Worm (Caenorhabditis elegans) whole organism, young adult: ENCODE results near the gene cex-1.

Experiments
- C06A6.2 ChIP-seq: fragments of 200-800 bp; sonication (Bioruptor generic); conservative IDR thresholded peaks from 2 replicates; pipeline ENCODE4 v1.3.6; 2022; ENCODE audit warnings: missing genetic modification characterization, missing compliant biosample characterization
- C17E4.6 ChIP-seq: fragments of 200-800 bp; sonication (Bioruptor generic); IDR thresholded peaks from 2 replicates; pipeline ENCODE4 v1.3.6; 2022; ENCODE audit warnings: missing genetic modification reagents, missing genetic modification characterization, missing compliant biosample characterization
- D2030.7 ChIP-seq: fragments of 200-800 bp; sonication (Bioruptor generic); IDR thresholded peaks from 2 replicates; pipeline ENCODE4 v1.3.6; 2022; ENCODE audit warnings: missing genetic modification reagents, missing genetic modification characterization, missing compliant biosample characterization
- F10E7.11 ChIP-seq: sonication (generic microtip); optimal IDR thresholded peaks from 2 replicates; lab custom pipeline; 2017; ENCODE audit warnings: mild to moderate bottlenecking, missing genetic modification characterization, moderate library complexity, missing compliant biosample characterization
- F22D6.2 ChIP-seq: sonication (generic microtip); optimal IDR thresholded peaks from 2 replicates; lab custom pipeline; 2016; ENCODE audit warnings: mild to moderate bottlenecking, missing genetic modification characterization, missing compliant biosample characterization
- F23B12.7 ChIP-seq: sonication (generic microtip); optimal IDR thresholded peaks from 2 replicates; lab custom pipeline; 2017; ENCODE audit warnings: missing genetic modification characterization, mild to moderate bottlenecking, missing compliant biosample characterization, antibody characterized with exemption, moderate library complexity; ENCODE audit not compliant: insufficient read depth
- F33H1.4 ChIP-seq: fragments of 200-800 bp; sonication (Bioruptor generic); IDR thresholded peaks from 2 replicates; pipeline ENCODE4 v1.3.6; 2022; ENCODE audit warnings: missing genetic modification reagents, missing genetic modification characterization, missing compliant biosample characterization
- F37B4.10 ChIP-seq: fragments of 200-800 bp; sonication (Bioruptor generic); IDR thresholded peaks from 2 replicates; pipeline ENCODE4 v1.3.6; 2022; ENCODE audit warnings: missing genetic modification characterization, missing compliant biosample characterization
- F39B2.1 ChIP-seq: fragments of 200-800 bp; sonication (Bioruptor generic); IDR thresholded peaks from 2 replicates; pipeline ENCODE4 v1.3.6; 2022; ENCODE audit warnings: missing genetic modification reagents, missing genetic modification characterization, missing compliant biosample characterization
- T26A5.8 ChIP-seq: sonication (generic microtip); optimal IDR thresholded peaks from 2 replicates; lab custom pipeline; 2016; ENCODE audit warnings: missing genetic modification characterization, missing compliant biosample characterization
- Y53F4B.3 ChIP-seq: fragments of 200-800 bp; sonication (Bioruptor generic); IDR thresholded peaks from 2 replicates; pipeline ENCODE4 v1.3.6; 2022; ENCODE audit warnings: missing genetic modification reagents, missing genetic modification characterization, missing compliant biosample characterization
- Y56A3A.18 ChIP-seq: fragments of 200-800 bp; sonication (Bioruptor generic); IDR thresholded peaks from 2 replicates; pipeline ENCODE4 v1.3.6; 2022; ENCODE audit warnings: missing genetic modification reagents, missing genetic modification characterization, missing compliant biosample characterization
- Y79H2A.3 ChIP-seq: fragments of 200-800 bp; sonication (Bioruptor generic); conservative IDR thresholded peaks from 2 replicates; pipeline ENCODE4 v1.3.6; 2022; ENCODE audit warnings: missing genetic modification reagents, missing genetic modification characterization, missing compliant biosample characterization
- aptf-2 ChIP-seq: fragments of 200-800 bp; sonication (Bioruptor generic); conservative IDR thresholded peaks from 2 replicates; pipeline ENCODE4 v1.3.6; 2022; ENCODE audit warnings: missing genetic modification reagents, missing genetic modification characterization, missing compliant biosample characterization
- atf-7 ChIP-seq: sonication (generic microtip); optimal IDR thresholded peaks from 2 replicates; lab custom pipeline; 2017; ENCODE audit warnings: mild to moderate bottlenecking, missing genetic modification characterization, missing compliant biosample characterization
- attf-6 ChIP-seq: fragments of 200-800 bp; sonication (Bioruptor generic); IDR thresholded peaks from 2 replicates; pipeline ENCODE4 v1.3.6; 2022; ENCODE audit warnings: missing genetic modification reagents, missing genetic modification characterization, missing compliant biosample characterization
- bed-1 ChIP-seq: fragments of 200-800 bp; sonication (Bioruptor generic); IDR thresholded peaks from 2 replicates; pipeline ENCODE4 v1.3.6; 2022; ENCODE audit warnings: missing genetic modification reagents, missing genetic modification characterization, missing compliant biosample characterization
- bed-2 ChIP-seq: fragments of 200-800 bp; sonication (Bioruptor generic); IDR thresholded peaks from 2 replicates; pipeline ENCODE4 v1.3.6; 2022; ENCODE audit warnings: missing genetic modification reagents, missing genetic modification characterization, missing compliant biosample characterization
- ccch-3 ChIP-seq: fragments of 200-800 bp; sonication (Bioruptor generic); optimal IDR thresholded peaks from 2 replicates; lab custom pipeline; 2018; ENCODE audit warnings: mild to moderate bottlenecking, missing genetic modification characterization, missing compliant biosample characterization
- cebp-1 ChIP-seq, 2 experiments: fragments of 200-800 bp in 1 of 2; sonication (Bioruptor generic) in 1 of 2; sonication (generic microtip) in 1 of 2; IDR thresholded peaks in 1 of 2; optimal IDR thresholded peaks in 1 of 2; 2 replicates each; pipeline versions ENCODE4 v1.3.6 to Lab custom; 2017 to 2022; ENCODE audit warnings: missing compliant biosample characterization in 2 of 2, missing genetic modification characterization in 2 of 2, mild to moderate bottlenecking in 1 of 2, missing genetic modification reagents in 1 of 2, moderate library complexity in 1 of 2
- cebp-2 ChIP-seq: fragments of 200-800 bp; sonication (Bioruptor generic); IDR thresholded peaks from 2 replicates; pipeline ENCODE4 v1.3.6; 2022; ENCODE audit warnings: missing genetic modification characterization, missing compliant biosample characterization
- ceh-27 ChIP-seq: fragments of 200-800 bp; sonication (Bioruptor generic); optimal IDR thresholded peaks from 2 replicates; lab custom pipeline; 2018; ENCODE audit warnings: mild to moderate bottlenecking, missing genetic modification characterization, moderate library complexity, missing compliant biosample characterization
- chd-7 ChIP-seq: sonication (generic microtip); optimal IDR thresholded peaks from 2 replicates; lab custom pipeline; 2016; ENCODE audit warnings: mild to moderate bottlenecking, missing genetic modification characterization, moderate library complexity, missing compliant biosample characterization
- dox-1 ChIP-seq: fragments of 200-800 bp; sonication (Bioruptor generic); IDR thresholded peaks from 2 replicates; pipeline ENCODE4 v1.3.6; 2022; ENCODE audit warnings: missing genetic modification reagents, missing genetic modification characterization, missing compliant biosample characterization
- dpff-1 ChIP-seq: sonication (generic microtip); optimal IDR thresholded peaks from 2 replicates; lab custom pipeline; 2017; ENCODE audit warnings: mild to moderate bottlenecking, missing genetic modification characterization, missing compliant biosample characterization
- egl-18 ChIP-seq: fragments of 200-800 bp; sonication (Bioruptor generic); IDR thresholded peaks from 2 replicates; pipeline ENCODE4 v1.3.6; 2022; ENCODE audit warnings: missing genetic modification reagents, missing genetic modification characterization, missing compliant biosample characterization
- egl-44 ChIP-seq: fragments of 200-800 bp; sonication (Bioruptor generic); IDR thresholded peaks from 2 replicates; pipeline ENCODE4 v1.3.6; 2022; ENCODE audit warnings: missing genetic modification reagents, missing genetic modification characterization, missing compliant biosample characterization
- him-1 ChIP-seq: sonication (generic microtip); optimal IDR thresholded peaks from 2 replicates; lab custom pipeline; 2016; ENCODE audit warnings: missing genotype, missing genetic modification reagents, missing genetic modification characterization, missing compliant biosample characterization
- hsf-1 ChIP-seq: fragments of 200-800 bp; sonication (Bioruptor generic); IDR thresholded peaks from 2 replicates; pipeline ENCODE4 v1.3.6; 2022; ENCODE audit warnings: missing genetic modification reagents, missing genetic modification characterization, missing compliant biosample characterization
- lsl-1 ChIP-seq: fragments of 200-800 bp; sonication (Bioruptor generic); optimal IDR thresholded peaks from 2 replicates; lab custom pipeline; 2018; ENCODE audit warnings: mild to moderate bottlenecking, missing genetic modification characterization, moderate library complexity, missing compliant biosample characterization
- madf-10 ChIP-seq: sonication (generic microtip); optimal IDR thresholded peaks from 2 replicates; lab custom pipeline; 2016; ENCODE audit warnings: mild to moderate bottlenecking, missing genetic modification characterization, missing compliant biosample characterization
- madf-6 ChIP-seq: fragments of 200-800 bp; sonication (Bioruptor generic); IDR thresholded peaks from 2 replicates; pipeline ENCODE4 v1.3.6; 2022; ENCODE audit warnings: missing genetic modification reagents, missing genetic modification characterization, missing compliant biosample characterization
- madf-8 ChIP-seq: fragments of 200-800 bp; sonication (Bioruptor generic); conservative IDR thresholded peaks from 2 replicates; pipeline ENCODE4 v1.3.6; 2022; ENCODE audit warnings: missing genetic modification reagents, missing genetic modification characterization, missing compliant biosample characterization
- mel-28 ChIP-seq: sonication (generic microtip); optimal IDR thresholded peaks from 2 replicates; lab custom pipeline; 2016; ENCODE audit warnings: borderline replicate concordance, mild to moderate bottlenecking, missing genetic modification characterization, missing compliant biosample characterization
- mxl-1 ChIP-seq: sonication (generic microtip); optimal IDR thresholded peaks from 2 replicates; lab custom pipeline; 2016; ENCODE audit warnings: missing genetic modification characterization, missing compliant biosample characterization
- nfyb-1 ChIP-seq: fragments of 200-800 bp; sonication (Bioruptor generic); IDR thresholded peaks from 2 replicates; pipeline ENCODE4 v1.3.6; 2022; ENCODE audit warnings: missing genetic modification reagents, missing genetic modification characterization, missing compliant biosample characterization
- nhr-80 ChIP-seq: sonication (generic microtip); optimal IDR thresholded peaks from 2 replicates; lab custom pipeline; 2016; ENCODE audit warnings: missing genetic modification characterization, missing compliant biosample characterization
- pbrm-1 ChIP-seq: fragments of 200-800 bp; sonication (Bioruptor generic); IDR thresholded peaks from 2 replicates; pipeline ENCODE4 v1.3.6; 2022; ENCODE audit warnings: missing genetic modification reagents, missing genetic modification characterization, missing compliant biosample characterization
- repo-1 ChIP-seq: sonication (generic microtip); optimal IDR thresholded peaks from 2 replicates; lab custom pipeline; 2017; ENCODE audit warnings: mild to moderate bottlenecking, missing genetic modification characterization, missing compliant biosample characterization
- sea-2 ChIP-seq: fragments of 200-800 bp; sonication (Bioruptor generic); IDR thresholded peaks from 2 replicates; pipeline ENCODE4 v1.3.6; 2022; ENCODE audit warnings: missing genetic modification characterization, missing compliant biosample characterization
- snpc-1.3 ChIP-seq: sonication (generic microtip); optimal IDR thresholded peaks from 2 replicates; lab custom pipeline; 2017; ENCODE audit warnings: missing genetic modification characterization, mild to moderate bottlenecking, missing compliant biosample characterization, antibody characterized with exemption, moderate library complexity, missing genotype, missing genetic modification reagents; ENCODE audit not compliant: insufficient read depth
- sptf-2 ChIP-seq: fragments of 200-800 bp; sonication (Bioruptor generic); optimal IDR thresholded peaks from 2 replicates; lab custom pipeline; 2018; ENCODE audit warnings: mild to moderate bottlenecking, missing genetic modification characterization, missing compliant biosample characterization
- unc-130 ChIP-seq: sonication (generic microtip); optimal IDR thresholded peaks from 2 replicates; lab custom pipeline; 2016; ENCODE audit warnings: missing genetic modification reagents, missing genetic modification characterization, missing compliant biosample characterization
- xnd-1 ChIP-seq: sonication (generic microtip); optimal IDR thresholded peaks from 2 replicates; lab custom pipeline; 2016; ENCODE audit warnings: missing genotype, missing genetic modification reagents, missing genetic modification characterization, missing compliant biosample characterization
- zfh-2 ChIP-seq: fragments of 200-800 bp; sonication (Bioruptor generic); conservative IDR thresholded peaks from 2 replicates; pipeline ENCODE4 v1.3.6; 2022; ENCODE audit warnings: missing genetic modification reagents, missing genetic modification characterization, missing compliant biosample characterization
- ztf-22 ChIP-seq: fragments of 200-800 bp; sonication (Bioruptor generic); optimal IDR thresholded peaks from 2 replicates; lab custom pipeline; 2018; ENCODE audit warnings: mild to moderate bottlenecking, missing genetic modification characterization, moderate library complexity, missing compliant biosample characterization
- ztf-26 ChIP-seq: sonication (generic microtip); optimal IDR thresholded peaks from 2 replicates; lab custom pipeline; 2017; ENCODE audit warnings: missing genetic modification characterization, missing compliant biosample characterization
- ztf-6 ChIP-seq: fragments of 200-800 bp; sonication (Bioruptor generic); IDR thresholded peaks from 2 replicates; pipeline ENCODE4 v1.3.6; 2022; ENCODE audit warnings: missing genetic modification reagents, missing genetic modification characterization, missing compliant biosample characterization

Gene cex-1

DNA sequence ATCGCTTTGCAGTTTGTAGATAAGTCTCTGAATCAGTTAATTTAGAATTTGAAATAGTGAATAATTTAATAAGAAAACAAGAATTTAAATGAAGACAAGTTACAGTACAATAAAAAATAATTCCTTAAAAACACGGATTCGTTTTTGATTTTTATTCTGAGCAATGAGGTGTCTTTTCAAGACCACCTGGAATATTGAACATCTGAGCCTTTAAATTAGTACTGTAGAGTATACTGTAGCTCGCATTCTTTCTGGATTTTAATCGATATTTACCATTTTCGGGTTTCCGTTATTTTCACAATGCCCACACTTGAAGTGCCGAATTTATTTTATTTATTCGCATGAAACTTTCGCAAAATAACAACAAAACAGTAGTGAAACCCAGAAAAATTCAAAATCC, 23.6 kb upstream of the cex-1 start, which contains the start of gene F07F6.7 (continued):
- TF ChIP-seq Y53F4B.3 (GFP tag; lab: Robert Waterston, UW): no peak
- TF ChIP-seq sptf-2: no peak
- TF ChIP-seq nfyb-1 (GFP tag; lab: Robert Waterston, UW): no peak
- TF ChIP-seq ccch-3: no peak
- no peak for TF ChIP-seq attf-6 (GFP tag; lab: Robert Waterston, UW)
- peak; percentile 85 for TF ChIP-seq madf-6 (GFP tag; lab: Robert Waterston, UW)
- TF ChIP-seq him-1 (tag; lab: Kevin White, UChicago): peak; percentile 15
- no peak for TF ChIP-seq cebp-2
- no peak for TF ChIP-seq F23B12.7 (tag; lab: Kevin White, UChicago)
- TF ChIP-seq F33H1.4: peak; percentile 76
- TF ChIP-seq bed-1 (GFP tag; lab: Robert Waterston, UW): no peak
- TF ChIP-seq chd-7 (tag; lab: Kevin White, UChicago): no peak
- TF ChIP-seq pbrm-1: no peak
- no peak for TF ChIP-seq dox-1 (GFP tag; lab: Robert Waterston, UW)
- TF ChIP-seq F22D6.2 (tag; lab: Kevin White, UChicago): no peak
- TF ChIP-seq F39B2.1 (GFP tag; lab: Robert Waterston, UW): no peak
- TF ChIP-seq atf-7 (tag; lab: Kevin White, UChicago): no peak
- no peak for TF ChIP-seq cebp-1 (GFP tag; IDR thresholded peaks at IDR 0.05; lab: Robert Waterston, UW)
- no peak for TF ChIP-seq cebp-1 (tag; optimal IDR thresholded peaks at IDR 0.05; lab: Kevin White, UChicago)
- no peak for TF ChIP-seq Y56A3A.18
- no peak for TF ChIP-seq C17E4.6 (GFP tag; lab: Robert Waterston, UW)
- peak; percentile 49 for TF ChIP-seq madf-8
- no peak for TF ChIP-seq D2030.7
- no peak for TF ChIP-seq ztf-22 (GFP tag; lab: Kevin White, UChicago)
- no peak for TF ChIP-seq dpff-1 (tag; lab: Kevin White, UChicago)
- TF ChIP-seq T26A5.8: no peak
- peak; percentile 67 for TF ChIP-seq xnd-1 (tag; lab: Kevin White, UChicago)
- TF ChIP-seq lsl-1: peak; percentile 93
- no peak for TF ChIP-seq zfh-2

DNA sequence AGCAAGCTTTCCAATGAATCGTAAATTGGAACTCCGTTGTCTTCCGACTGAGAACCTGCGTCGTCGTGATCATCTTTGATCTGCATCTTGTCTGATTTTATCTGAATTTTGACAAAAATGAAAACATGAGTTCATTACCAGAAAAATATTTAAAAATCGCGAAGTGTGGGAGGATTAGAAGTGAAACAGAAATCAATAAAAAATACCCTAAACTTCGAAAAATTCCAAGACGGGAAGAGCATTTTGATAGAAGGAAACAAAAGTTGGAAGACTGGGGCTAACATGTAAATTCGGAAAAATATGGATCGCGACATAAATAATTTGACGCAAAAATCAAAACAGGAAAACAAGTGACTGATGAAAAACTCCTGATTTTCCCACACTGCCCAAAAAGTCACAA, 21.8 kb upstream of the cex-1 start, which contains the start of gene F07F6.8:
Gene F07F6.8 (minus strand): TSS at position 101 of the 400 bp plus-strand sequence.
- no peak for TF ChIP-seq egl-18 (GFP tag; lab: Robert Waterston, UW)
- no peak for TF ChIP-seq nhr-80 (tag; lab: Kevin White, UChicago)
- TF ChIP-seq cebp-1 (GFP tag; IDR thresholded peaks at IDR 0.05; lab: Robert Waterston, UW): no peak
- TF ChIP-seq cebp-1 (tag; optimal IDR thresholded peaks at IDR 0.05; lab: Kevin White, UChicago): no peak
- no peak for TF ChIP-seq unc-130
- no peak for TF ChIP-seq sptf-2
- peak; percentile 16 for TF ChIP-seq repo-1 (tag; lab: Kevin White, UChicago)
- TF ChIP-seq madf-6 (GFP tag; lab: Robert Waterston, UW): 0 out of 2 replicates have a peak, but pooled peaks have one; percentile 14
- TF ChIP-seq bed-2 (GFP tag; lab: Robert Waterston, UW): no peak
- peak; percentile 6 for TF ChIP-seq mxl-1
- TF ChIP-seq C06A6.2 (GFP tag; lab: Robert Waterston, UW): no peak
- TF ChIP-seq ztf-26 (tag; lab: Kevin White, UChicago): no peak

DNA sequence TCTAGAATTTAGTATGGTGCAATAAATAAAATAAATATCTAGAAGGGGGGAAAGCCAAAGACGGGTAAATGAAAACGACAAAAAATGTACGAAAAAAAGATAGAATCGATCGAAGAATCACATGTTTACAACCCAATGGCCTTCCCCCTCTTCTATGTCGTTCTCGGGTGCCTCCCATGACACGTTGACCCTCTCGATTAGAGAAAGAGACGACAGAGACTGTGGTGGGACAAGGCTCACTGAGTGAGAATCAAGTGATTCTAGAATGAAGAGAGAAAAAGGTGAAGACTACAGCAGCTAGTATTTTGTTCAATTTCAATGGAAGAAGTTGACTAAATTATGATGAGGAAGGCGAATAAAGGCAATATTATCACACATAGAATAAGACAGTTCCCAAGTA, 21.4 kb upstream of the cex-1 start:
- peak; percentile 32 for TF ChIP-seq madf-10 (tag; lab: Kevin White, UChicago)
- TF ChIP-seq ceh-27 (GFP tag; lab: Kevin White, UChicago): peak; percentile 57
- no peak for TF ChIP-seq hsf-1
- no peak for TF ChIP-seq mel-28 (tag; lab: Kevin White, UChicago)
- no peak for TF ChIP-seq ztf-6 (GFP tag; lab: Robert Waterston, UW)
- no peak for TF ChIP-seq cebp-2
- TF ChIP-seq F22D6.2 (tag; lab: Kevin White, UChicago): no peak
- no peak for TF ChIP-seq C17E4.6 (GFP tag; lab: Robert Waterston, UW)
- TF ChIP-seq sea-2: no peak
- no peak for TF ChIP-seq snpc-1.3 (tag; lab: Kevin White, UChicago)
- TF ChIP-seq aptf-2 (GFP tag; lab: Robert Waterston, UW): no peak
- TF ChIP-seq F10E7.11: no peak
- no peak for TF ChIP-seq egl-44 (GFP tag; lab: Robert Waterston, UW)
- TF ChIP-seq Y79H2A.3: no peak
- TF ChIP-seq F37B4.10 (GFP tag; lab: Robert Waterston, UW): no peak
- TF ChIP-seq lsl-1: no peak
